Worm (Caenorhabditis elegans) whole organism, L4/young adult: ENCODE data around the gene cpr-3.
"Not testable (repeated sequence)": the region's sequence is repeated elsewhere in the genome, so short reads cannot be mapped to it uniquely, and the experiment has no call there.

Source experiments
- W03F9.2 ChIP-seq: fragments of 150-350 bp; optimal IDR thresholded peaks from 2 replicates; lab custom pipeline; 2014; ENCODE audit warnings: missing biosample characterization, missing genetic modification characterization
- dao-5 ChIP-seq: sonication (generic microtip); optimal IDR thresholded peaks from 2 replicates; lab custom pipeline; 2016; ENCODE audit warnings: missing genotype, missing genetic modification characterization, moderate library complexity, missing compliant biosample characterization
- him-1 ChIP-seq: sonication (generic microtip); optimal IDR thresholded peaks from 2 replicates; lab custom pipeline; 2016; ENCODE audit warnings: missing genotype, missing genetic modification reagents, missing genetic modification characterization, missing compliant biosample characterization

Gene cpr-3

ce11 chrV:15268302-15268701 is 30.2 kb downstream of the cpr-3 start, which contains the start of gene srw-22:
srw-22 (plus strand) TSS chrV:15268602.
- no peak for TF ChIP-seq dao-5 (tag; lab: Kevin White, UChicago)

DNA sequence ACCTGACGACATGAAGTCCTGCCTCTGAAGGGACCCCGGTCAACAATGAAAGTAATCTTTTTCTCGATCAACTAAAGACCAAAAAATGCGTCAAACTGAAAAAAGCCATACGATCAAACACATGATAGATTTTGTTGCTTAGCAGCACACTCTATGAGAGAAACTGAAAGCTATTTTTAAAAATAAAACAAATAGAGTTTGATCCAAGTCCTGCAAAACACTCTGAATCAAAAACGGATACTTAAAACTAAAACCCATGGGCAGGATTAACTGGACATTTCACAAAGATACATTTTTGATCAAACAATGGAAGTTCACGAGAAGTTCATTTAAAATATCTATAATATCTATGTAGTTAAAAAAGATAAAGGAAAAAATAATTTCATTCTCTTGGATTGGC is 31.1 kb downstream of the cpr-3 start, which contains the start of gene T10H4.13:
TSS of gene T10H4.13 (minus strand) at position 101 of the 400 bp plus-strand sequence.
- TF ChIP-seq dao-5 (tag; lab: Kevin White, UChicago) (no peak), W03F9.2 (tag; lab: Kevin White, UChicago) (no peak), him-1 (tag; lab: Kevin White, UChicago) (no peak)

DNA sequence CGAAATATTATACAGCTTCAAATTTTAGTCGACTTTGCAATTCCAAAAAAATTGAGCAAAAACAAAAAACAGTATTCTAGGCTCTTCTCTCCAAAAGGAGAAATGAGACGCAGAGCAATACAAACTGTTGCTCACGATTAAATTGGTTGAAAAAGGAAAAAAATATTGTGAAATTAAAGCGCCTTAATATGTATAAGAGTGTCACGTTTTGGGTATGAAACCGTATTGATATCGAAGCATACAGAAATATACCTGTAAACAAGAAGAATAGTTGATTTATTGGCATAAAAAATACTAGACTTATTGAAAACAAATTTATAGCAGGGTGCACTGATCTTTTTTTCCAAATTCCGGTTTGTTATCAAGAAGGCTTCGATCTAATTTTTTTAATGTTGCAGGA is 32.7 kb downstream of the cpr-3 start, which contains the start of gene M01B2.13:
TSS of gene M01B2.13 (minus strand) at position 101 of the 400 bp plus-strand sequence.
- TF ChIP-seq W03F9.2 (tag; lab: Kevin White, UChicago) (no peak), him-1 (tag; lab: Kevin White, UChicago) (no peak), dao-5 (tag; lab: Kevin White, UChicago) (no peak)

DNA sequence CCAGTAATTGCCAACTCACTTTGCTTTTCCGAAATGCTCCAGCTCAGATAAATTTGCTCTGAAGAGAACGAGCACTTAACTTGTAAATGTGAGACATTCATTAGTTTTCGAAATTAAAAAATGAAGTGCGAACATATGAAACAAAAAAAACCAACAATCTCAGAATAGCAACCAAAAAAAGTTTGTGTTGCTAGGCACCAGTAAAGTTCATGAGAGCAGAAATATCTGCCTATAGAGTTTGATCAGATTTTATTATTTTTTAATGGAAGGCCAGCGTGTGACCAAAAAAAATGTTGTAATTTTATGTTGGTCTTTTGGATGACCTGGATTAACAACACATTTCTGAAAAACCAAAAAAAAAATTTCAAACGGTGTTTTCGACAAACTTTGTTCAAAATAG is 34.4 kb downstream of the cpr-3 start, which contains the start of gene M01B2.12:
TSS of gene M01B2.12 (minus strand) at position 101 of the 400 bp plus-strand sequence.
- TF ChIP-seq dao-5 (tag; lab: Kevin White, UChicago): no peak
- no peak for TF ChIP-seq W03F9.2 (tag; lab: Kevin White, UChicago)
- no peak for TF ChIP-seq him-1 (tag; lab: Kevin White, UChicago)

DNA sequence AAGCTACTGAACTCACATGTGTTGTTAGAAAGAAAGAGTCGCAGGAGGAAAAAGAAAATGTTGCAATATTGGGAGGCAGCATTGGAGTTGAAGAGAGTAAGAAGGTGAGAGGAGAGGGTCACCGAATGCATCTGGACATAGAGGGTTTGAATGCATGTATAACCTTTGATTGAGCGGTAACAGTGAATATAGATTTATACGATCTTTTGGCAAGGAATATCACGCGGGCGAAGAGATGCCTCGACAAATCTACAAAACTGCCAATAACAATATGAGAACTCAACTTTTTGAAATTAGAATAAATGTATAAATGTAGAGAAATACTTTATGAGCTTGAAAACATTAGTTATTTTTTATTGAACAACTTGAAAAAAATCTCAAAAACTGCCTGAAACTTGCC is 36.2 kb downstream of the cpr-3 start, which contains the start of gene M01B2.10:
TSS of gene M01B2.10 (minus strand) at position 101 of the 400 bp plus-strand sequence.
- not testable (repeated sequence) for TF ChIP-seq dao-5, W03F9.2, him-1 (tag; lab: Kevin White, UChicago)

- TF ChIP-seq W03F9.2 (tag; lab: Kevin White, UChicago) (no peak), dao-5 (tag; lab: Kevin White, UChicago) (no peak)
Observed at ce11 chrV:15259904-15260303, 38.6 kb downstream of the cpr-3 start, which contains the start of gene M01B2.8. M01B2.8 (plus strand) TSS chrV:15260204.

DNA sequence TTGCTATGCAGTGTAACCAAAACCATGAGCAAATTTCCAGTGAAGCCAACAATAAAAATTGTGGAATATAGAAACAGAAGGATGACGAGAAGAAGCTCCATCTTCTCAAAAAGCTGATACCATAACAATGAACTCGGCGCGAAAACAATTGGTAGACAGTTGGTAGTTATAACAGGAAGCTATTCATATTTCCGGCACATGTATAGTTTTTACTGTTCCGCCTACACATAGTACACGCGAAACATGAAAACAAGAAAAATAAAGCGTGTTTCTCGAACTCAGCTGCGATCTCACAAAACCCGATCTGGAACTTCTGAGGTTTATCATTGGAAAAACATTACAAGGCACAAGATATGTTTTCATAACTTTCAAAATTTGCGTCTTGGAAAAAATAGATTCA is 39.5 kb downstream of the cpr-3 start, which contains the start of gene srsx-37:
TSS of gene srsx-37 (minus strand) at position 101 of the 400 bp plus-strand sequence.
- no peak for TF ChIP-seq him-1 (tag; lab: Kevin White, UChicago)
- no peak for TF ChIP-seq dao-5 (tag; lab: Kevin White, UChicago)
- no peak for TF ChIP-seq W03F9.2 (tag; lab: Kevin White, UChicago)

DNA sequence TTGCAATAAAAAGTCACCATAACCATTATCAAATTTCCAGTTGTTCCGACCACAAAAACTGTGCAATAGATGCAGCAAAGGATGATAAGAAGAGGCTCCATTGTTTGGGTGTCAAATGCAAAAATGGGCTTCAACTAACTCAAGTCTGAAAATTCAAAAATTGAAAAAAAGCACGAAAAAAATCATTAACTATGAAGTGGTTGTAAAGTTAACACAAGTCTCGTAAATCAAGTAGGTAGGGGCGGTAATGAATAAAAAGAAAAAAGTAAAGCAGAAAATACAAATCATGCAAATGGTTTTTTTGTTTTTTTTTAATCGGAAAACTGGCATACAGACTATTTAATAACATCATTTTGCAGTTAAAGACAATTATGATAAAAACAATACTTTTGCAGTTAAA is 41.8 kb downstream of the cpr-3 start, which contains the start of gene srsx-39:
TSS of gene srsx-39 (minus strand) at position 101 of the 400 bp plus-strand sequence.
- TF ChIP-seq W03F9.2, him-1, dao-5 (tag; lab: Kevin White, UChicago): not testable (repeated sequence)

- TF ChIP-seq W03F9.2 (tag; lab: Kevin White, UChicago) (no peak), him-1 (tag; lab: Kevin White, UChicago) (no peak), dao-5 (tag; lab: Kevin White, UChicago) (no peak)
Observed at ce11 chrV:15253529-15253928, 45.0 kb downstream of the cpr-3 start, which contains the start of gene srbc-75. srbc-75 (plus strand) TSS chrV:15253829.

DNA sequence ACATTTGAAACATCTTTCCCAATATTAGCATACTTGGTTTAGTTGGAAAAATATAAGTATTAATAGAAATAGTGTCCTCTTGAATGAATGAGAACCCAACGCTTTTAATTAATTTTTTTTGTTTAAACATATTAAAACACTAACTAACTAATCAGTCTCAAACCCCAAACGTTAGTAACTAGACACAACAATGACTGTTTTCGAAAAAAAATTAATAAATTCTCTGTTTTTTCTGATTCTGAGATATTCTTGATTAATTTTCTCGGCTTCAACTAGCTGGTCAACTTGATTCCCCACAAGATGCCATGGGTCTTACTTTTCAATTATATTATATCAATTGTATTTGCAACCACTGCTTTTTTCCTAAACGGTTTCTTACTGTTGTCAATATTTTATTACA is 46.4 kb downstream of the cpr-3 start, which contains the start of gene srbc-76:
TSS of gene srbc-76 (plus strand) at position 301 of the 400 bp plus-strand sequence.
- TF ChIP-seq him-1 (tag; lab: Kevin White, UChicago) (no peak), dao-5 (tag; lab: Kevin White, UChicago) (no peak), W03F9.2 (tag; lab: Kevin White, UChicago) (no peak)

- TF ChIP-seq him-1, W03F9.2, dao-5 (tag; lab: Kevin White, UChicago): not testable (repeated sequence)
Observed at ce11 chrV:15250304-15250703, 48.2 kb downstream of the cpr-3 start, which contains the start of gene srd-28. srd-28 (plus strand) TSS chrV:15250604.
